Worm (Caenorhabditis elegans) whole organism, L4/young adult: ENCODE measurements around the gene moc-3.

Experiments
- W03F9.2 ChIP-seq: fragments of 150-350 bp; optimal IDR thresholded peaks from 2 replicates; lab custom pipeline; 2014; ENCODE audit warnings: missing biosample characterization, missing genetic modification characterization
- dao-5 ChIP-seq: sonication (generic microtip); optimal IDR thresholded peaks from 2 replicates; lab custom pipeline; 2016; ENCODE audit warnings: missing genotype, missing genetic modification characterization, moderate library complexity, missing compliant biosample characterization
- him-1 ChIP-seq: sonication (generic microtip); optimal IDR thresholded peaks from 2 replicates; lab custom pipeline; 2016; ENCODE audit warnings: missing genotype, missing genetic modification reagents, missing genetic modification characterization, missing compliant biosample characterization

moc-3 gene

ce11 chrIV:8171376-8171775 lies 41.0 kb downstream of the moc-3 start:
- TF ChIP-seq W03F9.2 (tag; lab: Kevin White, UChicago) (no peak), him-1 (tag; lab: Kevin White, UChicago) (no peak), dao-5 (tag; lab: Kevin White, UChicago) (no peak)

- TF ChIP-seq dao-5 (tag; lab: Kevin White, UChicago) (no peak), W03F9.2 (tag; lab: Kevin White, UChicago) (no peak), him-1 (tag; lab: Kevin White, UChicago) (no peak)
Observed at ce11 chrIV:8173610-8174009, 43.2 kb downstream of the moc-3 start.

- TF ChIP-seq dao-5 (tag; lab: Kevin White, UChicago) = no peak
- no peak for TF ChIP-seq W03F9.2 (tag; lab: Kevin White, UChicago)
Observed at ce11 chrIV:8174792-8175191, 44.4 kb downstream of the moc-3 start.

ce11 chrIV:8175686-8176532 lies 45.5 kb downstream of the moc-3 start, which contains the start of gene pct-1:
Gene pct-1, plus strand, starts transcription at chrIV:8176482.
- TF ChIP-seq W03F9.2 (tag; lab: Kevin White, UChicago) = no peak

ce11 chrIV:8181404-8181803 lies 51.0 kb downstream of the moc-3 start:
- no peak for TF ChIP-seq W03F9.2 (tag; lab: Kevin White, UChicago)
- no peak for TF ChIP-seq him-1 (tag; lab: Kevin White, UChicago)
- TF ChIP-seq dao-5 (tag; lab: Kevin White, UChicago) = no peak
